Worm (Caenorhabditis elegans) whole organism, L4 larva: Measurements from ENCODE around the gene unc-41.

Experiments
- lin-29 ChIP-seq: fragments of 200-800 bp; sonication (Bioruptor generic); IDR thresholded peaks from 2 replicates; pipeline ENCODE4 v1.3.6; 2022; ENCODE audit warnings: missing genetic modification reagents, missing genetic modification characterization, missing compliant biosample characterization
- nhr-11 ChIP-seq: fragments of 150-350 bp; optimal IDR thresholded peaks from 2 replicates; lab custom pipeline; 2014; ENCODE audit warnings: missing biosample characterization, missing genetic modification characterization
- nhr-77 ChIP-seq: fragments of 150-350 bp; optimal IDR thresholded peaks from 2 replicates; lab custom pipeline; 2014; ENCODE audit warnings: missing biosample characterization, missing genetic modification characterization
- pqm-1 ChIP-seq: sonication (generic microtip); optimal IDR thresholded peaks from 2 replicates; lab custom pipeline; 2017; ENCODE audit warnings: missing biosample characterization, missing genetic modification characterization
- snpc-4 ChIP-seq: fragments of 150-350 bp; optimal IDR thresholded peaks from 2 replicates; lab custom pipeline; 2014; ENCODE audit warnings: missing biosample characterization, missing genetic modification characterization
- spr-1 ChIP-seq: sonication (generic microtip); optimal IDR thresholded peaks from 2 replicates; lab custom pipeline; 2016; ENCODE audit warnings: mild to moderate bottlenecking, missing genetic modification characterization, missing compliant biosample characterization
- zip-11 ChIP-seq: fragments of 200-800 bp; sonication (Bioruptor generic); IDR thresholded peaks from 2 replicates; pipeline ENCODE4 v1.3.6; 2022; ENCODE audit warnings: missing genetic modification characterization, missing compliant biosample characterization

DNA sequence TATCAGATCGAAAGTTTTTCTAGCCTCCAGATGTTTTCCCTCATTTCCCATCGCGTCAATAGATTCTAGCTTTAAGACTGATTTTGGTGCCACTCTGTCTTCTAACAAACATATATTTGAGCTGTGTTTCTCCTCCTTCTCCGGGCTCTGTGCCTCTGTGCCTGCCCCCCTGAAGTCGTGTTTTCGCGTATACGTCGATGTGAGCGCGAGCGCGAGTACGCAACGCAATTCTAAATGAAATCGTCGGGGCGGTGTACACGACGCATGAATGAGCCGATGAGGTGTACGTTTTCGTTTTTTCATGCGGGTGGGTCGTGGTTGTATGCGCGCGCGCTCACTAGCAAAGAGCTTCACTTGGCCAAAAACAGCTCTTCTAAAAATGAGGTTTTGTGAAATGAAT lies 10.1 kb downstream of the unc-41 start:
- TF ChIP-seq lin-29 (GFP tag; lab: Robert Waterston, UW) (no peak), nhr-77 (tag; lab: Kevin White, UChicago) (no peak), pqm-1 (tag; lab: Kevin White, UChicago) (no peak), zip-11 (GFP tag; lab: Robert Waterston, UW) (no peak), nhr-11 (no peak), snpc-4 (tag; lab: Kevin White, UChicago) (no peak), spr-1 (tag; lab: Kevin White, UChicago) (no peak)
